Worm (Caenorhabditis elegans) whole organism, late embryonic: Measurements from ENCODE around the gene epc-1.
A peak's percentile ranks its signal among the peaks of the same experiment; 100 is the strongest.

Experiments
- ama-1 ChIP-seq: fragments of 150-350 bp; optimal IDR thresholded peaks from 2 replicates; lab custom pipeline; 2014
- ceh-45 ChIP-seq: fragments of 200-800 bp; sonication (Bioruptor generic); IDR thresholded peaks from 2 replicates; pipeline ENCODE4 v1.3.6; 2022; ENCODE audit warnings: missing genetic modification reagents, missing genetic modification characterization, missing compliant biosample characterization
- dve-1 ChIP-seq: sonication (generic microtip); optimal IDR thresholded peaks from 2 replicates; lab custom pipeline; 2017; ENCODE audit warnings: antibody characterized with exemption, mild to moderate bottlenecking, missing genetic modification characterization, missing compliant biosample characterization
- elt-2 ChIP-seq: sonication (generic microtip); optimal IDR thresholded peaks from 2 replicates; lab custom pipeline; 2016; ENCODE audit warnings: missing genetic modification reagents, missing genetic modification characterization, missing compliant biosample characterization
- lin-11 ChIP-seq: fragments of 200-800 bp; sonication (Bioruptor generic); optimal IDR thresholded peaks from 2 replicates; lab custom pipeline; 2018; ENCODE audit warnings: mild to moderate bottlenecking, missing genetic modification characterization, missing compliant biosample characterization
- madf-2 ChIP-seq: sonication (generic microtip); optimal IDR thresholded peaks from 2 replicates; lab custom pipeline; 2017; ENCODE audit warnings: missing genetic modification characterization, missing compliant biosample characterization
- pha-4 ChIP-seq: fragments of 150-350 bp; optimal IDR thresholded peaks from 2 replicates; lab custom pipeline; 2018; ENCODE audit warnings: missing biosample characterization, missing genetic modification reagents, missing genetic modification characterization
- sox-4 ChIP-seq: sonication (generic microtip); optimal IDR thresholded peaks from 2 replicates; lab custom pipeline; 2017; ENCODE audit warnings: mild to moderate bottlenecking, missing genetic modification characterization, inconsistent platforms, missing compliant biosample characterization
- tbx-2 ChIP-seq: sonication (generic microtip); optimal IDR thresholded peaks from 2 replicates; lab custom pipeline; 2016; ENCODE audit warnings: missing genetic modification characterization, missing compliant biosample characterization

DNA sequence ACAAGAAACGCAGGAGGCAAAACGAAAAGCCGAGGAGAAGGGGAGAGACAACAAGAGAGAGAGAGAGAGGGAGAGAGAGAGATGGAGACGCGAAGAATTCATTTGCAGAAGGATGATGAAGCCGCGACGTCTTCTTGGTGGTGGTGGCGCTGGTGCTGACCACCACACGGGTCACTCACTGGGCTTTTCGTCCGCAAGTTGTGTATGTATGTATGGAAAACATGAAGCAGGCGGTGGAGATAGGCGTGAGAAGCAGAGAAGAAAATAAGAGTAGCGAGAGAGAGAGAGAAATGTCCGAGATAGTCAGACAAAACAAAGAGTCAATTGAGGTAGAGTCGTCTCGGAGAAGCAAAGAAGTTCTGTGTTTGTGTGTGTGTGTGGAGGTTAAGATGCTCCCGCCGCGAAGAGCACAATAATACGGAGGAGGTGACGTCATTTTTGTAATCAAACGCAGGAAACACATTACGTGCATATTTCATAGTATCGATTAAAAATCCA, 50.2 kb downstream of the epc-1 start:
- TF ChIP-seq dve-1 (tag; lab: Kevin White, UChicago) (peak; percentile 14), pha-4 (tag; lab: Kevin White, UChicago) (no peak), tbx-2 (tag; lab: Kevin White, UChicago) (peak; percentile 56), elt-2 (no peak), ama-1 (lab: Kevin White, UChicago) (no peak), ceh-45 (no peak), sox-4 (tag; lab: Kevin White, UChicago) (no peak), madf-2 (no peak), lin-11 (no peak)
